Worm (Caenorhabditis elegans): Measurements from ENCODE around the gene srg-13.

- no peak for TF ChIP-seq med-1 (GFP tag; optimal IDR thresholded peaks at IDR 0.05; ENCODE audit: insufficient read depth)
- TF ChIP-seq flt-1 (GFP tag; IDR thresholded peaks at IDR 0.05) = 0 out of 2 replicates have a peak, but pooled peaks have one; percentile 45
- no peak for TF ChIP-seq T22C8.4 (GFP tag; IDR thresholded peaks at IDR 0.05)
- no peak for TF ChIP-seq ref-1 (GFP tag; conservative IDR thresholded peaks at IDR 0.05)
- TF ChIP-seq ztf-29 (GFP tag; IDR thresholded peaks at IDR 0.05) = no peak
- TF ChIP-seq ztf-23 (GFP tag; IDR thresholded peaks at IDR 0.05) = no peak
These were observed 48.7 kb downstream of the srg-13 start, which contains the start of gene emb-5 for ce11 chrIII:4720620-4721227.

Measured in whole organism, midembryonic.